Worm (Caenorhabditis elegans): Measurements from ENCODE around the gene bigr-1.

DNA sequence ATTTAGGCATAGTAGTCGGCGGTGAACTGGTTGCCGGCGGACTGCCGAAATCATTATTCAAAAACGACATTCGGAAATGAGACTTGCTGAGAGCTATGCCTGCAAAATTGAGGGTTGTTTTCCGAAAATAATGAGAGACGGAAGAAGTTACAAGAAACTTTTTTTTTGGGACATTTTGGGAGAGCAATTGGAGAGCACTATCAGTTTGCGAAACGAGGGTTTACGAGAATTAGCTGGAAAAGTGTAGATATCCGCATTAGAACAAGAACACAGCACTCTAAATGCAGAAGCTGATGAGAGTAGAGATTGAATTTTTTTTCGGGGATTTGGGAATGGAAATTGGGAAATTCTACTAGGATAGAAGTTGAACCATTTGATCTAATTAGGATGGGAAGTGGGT lies 29.0 kb upstream of the bigr-1 start, which contains the start of gene pqm-1:
- TF ChIP-seq snpc-4 (tag; optimal IDR thresholded peaks at IDR 0.05) (no peak), dmd-8 (GFP tag; IDR thresholded peaks at IDR 0.05) (no peak), aha-1 (tag) (peak; percentile 21), unc-39 (tag; optimal IDR thresholded peaks at IDR 0.05) (no peak), ceh-82 (tag; optimal IDR thresholded peaks at IDR 0.05) (no peak), duxl-1 (tag; optimal IDR thresholded peaks at IDR 0.05; ENCODE audit: poor library complexity) (no peak), nhr-42 (GFP tag; IDR thresholded peaks at IDR 0.05) (no peak), ama-1 (optimal IDR thresholded peaks at IDR 0.05) (no peak), lin-39 (tag; optimal IDR thresholded peaks at IDR 0.05) (no peak), dpl-1 (GFP tag; optimal IDR thresholded peaks at IDR 0.05) (no peak), daf-16 (GFP tag; optimal IDR thresholded peaks at IDR 0.05) (no peak), daf-16 (tag; optimal IDR thresholded peaks at IDR 0.05) (no peak), nhr-11 (tag; optimal IDR thresholded peaks at IDR 0.05) (no peak), lsy-2 (tag; optimal IDR thresholded peaks at IDR 0.05) (no peak), nhr-6 (tag; optimal IDR thresholded peaks at IDR 0.05) (no peak)
